Worm (Caenorhabditis elegans) whole organism, L1 larva: ENCODE results near the gene rpc-2.

Experiments
- aha-1 ChIP-seq: fragments of 150-350 bp; optimal IDR thresholded peaks from 2 replicates; lab custom pipeline; 2014; ENCODE audit warnings: missing biosample characterization, missing genetic modification characterization
- alr-1 ChIP-seq: fragments of 200-800 bp; sonication (Bioruptor generic); optimal IDR thresholded peaks from 2 replicates; lab custom pipeline; 2018; ENCODE audit warnings: borderline replicate concordance, mild to moderate bottlenecking, missing genetic modification characterization, missing compliant biosample characterization
- blmp-1 ChIP-seq: fragments of 150-350 bp; optimal IDR thresholded peaks from 2 replicates; lab custom pipeline; 2014; ENCODE audit warnings: missing biosample characterization, missing genetic modification characterization
- ceh-82 ChIP-seq, 3 experiments: fragments of 150-350 bp in 1 of 3; sonication (generic microtip) in 2 of 3; optimal IDR thresholded peaks; 2 replicates each; lab custom pipeline; 2014 to 2017; ENCODE audit warnings: missing biosample characterization in 3 of 3, missing genetic modification characterization in 3 of 3
- elt-3 ChIP-seq, 6 experiments: fragments of 150-350 bp in 1 of 6; sonication (generic microtip); optimal IDR thresholded peaks; 2 replicates each; lab custom pipeline; 2017 to 2018; ENCODE audit warnings: missing biosample characterization in 6 of 6, missing genetic modification characterization in 6 of 6, inconsistent platforms in 1 of 6
- nhr-11 ChIP-seq: fragments of 150-350 bp; optimal IDR thresholded peaks from 2 replicates; lab custom pipeline; 2014; ENCODE audit warnings: missing biosample characterization, missing genetic modification characterization
- nhr-71 ChIP-seq: sonication (generic microtip); optimal IDR thresholded peaks from 2 replicates; lab custom pipeline; 2016; ENCODE audit warnings: mild to moderate bottlenecking, missing genetic modification characterization, moderate library complexity, missing compliant biosample characterization
- pqm-1 ChIP-seq: sonication (generic microtip); optimal IDR thresholded peaks from 3 replicates; lab custom pipeline; 2017; ENCODE audit warnings: missing biosample characterization, missing genetic modification characterization
- rnt-1 ChIP-seq: sonication (generic microtip); optimal IDR thresholded peaks from 2 replicates; lab custom pipeline; 2016; ENCODE audit warnings: mild to moderate bottlenecking, missing genetic modification characterization, moderate library complexity, missing compliant biosample characterization
- snpc-4 ChIP-seq: fragments of 150-350 bp; optimal IDR thresholded peaks from 2 replicates; lab custom pipeline; 2014; ENCODE audit warnings: missing biosample characterization, missing genetic modification characterization
- sox-4 ChIP-seq: sonication (generic microtip); optimal IDR thresholded peaks from 2 replicates; lab custom pipeline; 2016; ENCODE audit warnings: missing genetic modification characterization, missing compliant biosample characterization
- ztf-11 ChIP-seq, 2 experiments: sonication (generic microtip); optimal IDR thresholded peaks; 2 replicates each; lab custom pipeline; 2016 to 2017; ENCODE audit warnings: missing genetic modification characterization in 2 of 2, missing biosample characterization in 1 of 2, missing compliant biosample characterization in 1 of 2

DNA sequence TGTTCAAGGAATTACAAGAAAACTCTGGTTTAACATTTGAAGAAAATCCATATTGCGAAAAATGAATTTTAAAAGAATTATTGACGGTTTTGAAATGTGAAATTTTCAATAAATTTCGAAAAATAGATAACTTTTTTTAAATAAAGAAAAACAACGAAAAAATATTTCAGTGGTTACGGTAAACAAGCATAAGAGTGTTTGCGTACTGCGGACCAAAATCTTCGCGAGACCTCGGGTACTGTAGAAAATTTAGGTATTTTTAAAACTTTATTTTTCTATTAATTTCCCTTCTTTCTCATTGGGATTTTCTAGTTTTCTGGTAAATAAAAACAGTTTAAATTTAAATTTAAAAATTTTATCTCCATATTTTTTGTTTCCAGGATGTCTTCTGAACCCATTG, 46.9 kb downstream of the rpc-2 start, which contains the start of gene xnd-1:
- TF ChIP-seq ztf-11 (tag; optimal IDR thresholded peaks at IDR 0.05; lab: Kevin White, UChicago) (no peak), ceh-82 (tag; optimal IDR thresholded peaks at IDR 0.05; lab: Kevin White, UChicago) (no peak), nhr-71 (tag; lab: Kevin White, UChicago) (no peak), alr-1 (tag; lab: Kevin White, UChicago) (no peak), pqm-1 (tag; lab: Kevin White, UChicago) (no peak), snpc-4 (tag; lab: Kevin White, UChicago) (no peak), blmp-1 (tag; lab: Kevin White, UChicago) (no peak), rnt-1 (no peak), nhr-11 (tag; lab: Kevin White, UChicago) (no peak), sox-4 (tag; lab: Kevin White, UChicago) (no peak), aha-1 (tag; lab: Kevin White, UChicago) (no peak), elt-3 (tag; optimal IDR thresholded peaks at IDR 0.05; lab: Kevin White, UChicago) (no peak)
